Worm (Caenorhabditis elegans) whole organism, L1 larva: Measurements from ENCODE around the gene mec-17.
A peak's percentile ranks its signal among the peaks of the same experiment; 100 is the strongest.

ENCODE experiments used
- C04F5.9 ChIP-seq: sonication (generic microtip); optimal IDR thresholded peaks from 2 replicates; lab custom pipeline; 2016; ENCODE audit warnings: missing genetic modification characterization, missing compliant biosample characterization
- C16A3.4 ChIP-seq: fragments of 150-350 bp; optimal IDR thresholded peaks from 2 replicates; lab custom pipeline; 2014; ENCODE audit warnings: missing biosample characterization, missing genetic modification characterization
- aha-1 ChIP-seq: fragments of 150-350 bp; optimal IDR thresholded peaks from 2 replicates; lab custom pipeline; 2014; ENCODE audit warnings: missing biosample characterization, missing genetic modification characterization
- alr-1 ChIP-seq: fragments of 200-800 bp; sonication (Bioruptor generic); optimal IDR thresholded peaks from 2 replicates; lab custom pipeline; 2018; ENCODE audit warnings: borderline replicate concordance, mild to moderate bottlenecking, missing genetic modification characterization, missing compliant biosample characterization
- ama-1 ChIP-seq: fragments of 150-350 bp; optimal IDR thresholded peaks from 2 replicates; lab custom pipeline; 2014
- blmp-1 ChIP-seq: fragments of 150-350 bp; optimal IDR thresholded peaks from 2 replicates; lab custom pipeline; 2014; ENCODE audit warnings: missing biosample characterization, missing genetic modification characterization
- ceh-63 ChIP-seq: fragments of 200-800 bp; sonication (Bioruptor generic); optimal IDR thresholded peaks from 2 replicates; lab custom pipeline; 2018; ENCODE audit warnings: mild to moderate bottlenecking, missing genetic modification characterization, missing compliant biosample characterization
- ceh-8 ChIP-seq: fragments of 200-800 bp; sonication (Bioruptor generic); optimal IDR thresholded peaks from 2 replicates; lab custom pipeline; 2018; ENCODE audit warnings: mild to moderate bottlenecking, missing genetic modification characterization, moderate library complexity, missing compliant biosample characterization
- ceh-82 ChIP-seq, 3 experiments: fragments of 150-350 bp in 1 of 3; sonication (generic microtip) in 2 of 3; optimal IDR thresholded peaks; 2 replicates each; lab custom pipeline; 2014 to 2017; ENCODE audit warnings: missing biosample characterization in 3 of 3, missing genetic modification characterization in 3 of 3
- ces-1 ChIP-seq: fragments of 150-350 bp; optimal IDR thresholded peaks from 2 replicates; lab custom pipeline; 2014; ENCODE audit warnings: missing biosample characterization, missing genetic modification reagents, missing genetic modification characterization
- efl-1 ChIP-seq, 4 experiments: fragments of 150-350 bp; optimal IDR thresholded peaks in 3 of 4; peaks in 1 of 4; 1 replicate in 1 of 4; 2 replicates in 3 of 4; lab custom pipeline; 2014; ENCODE audit warnings: missing biosample characterization in 2 of 4, missing genetic modification characterization in 2 of 4, missing genetic modification reagents in 2 of 4
- egl-27 ChIP-seq, 2 experiments: fragments of 150-350 bp in 1 of 2; sonication (generic microtip); optimal IDR thresholded peaks; 3 replicates each; lab custom pipeline; 2017 to 2018; ENCODE audit warnings: missing biosample characterization in 2 of 2, missing genetic modification characterization in 2 of 2, missing genetic modification reagents in 2 of 2
- elt-2 ChIP-seq: sonication (generic microtip); optimal IDR thresholded peaks from 2 replicates; lab custom pipeline; 2016; ENCODE audit warnings: missing genetic modification characterization, mild to moderate bottlenecking, inconsistent platforms, missing compliant biosample characterization, missing genetic modification reagents
- ets-5 ChIP-seq: fragments of 200-800 bp; sonication (Bioruptor generic); IDR thresholded peaks from 2 replicates; pipeline ENCODE4 v1.3.6; 2022; ENCODE audit warnings: missing genetic modification characterization, missing compliant biosample characterization
- fkh-10 ChIP-seq: sonication (generic microtip); optimal IDR thresholded peaks from 2 replicates; lab custom pipeline; 2017; ENCODE audit warnings: missing biosample characterization, missing genetic modification reagents, missing genetic modification characterization
- fkh-4 ChIP-seq: sonication (generic microtip); optimal IDR thresholded peaks from 2 replicates; lab custom pipeline; 2016; ENCODE audit warnings: missing compliant biosample characterization, missing genetic modification characterization, borderline replicate concordance
- fos-1 ChIP-seq: fragments of 150-350 bp; optimal IDR thresholded peaks from 2 replicates; lab custom pipeline; 2014; ENCODE audit warnings: missing biosample characterization, missing genetic modification characterization
- grh-1 ChIP-seq: fragments of 200-800 bp; sonication (Bioruptor generic); IDR thresholded peaks from 2 replicates; pipeline ENCODE4 v1.3.6; 2022; ENCODE audit warnings: missing genetic modification reagents, missing genetic modification characterization, missing compliant biosample characterization
- hlh-17 ChIP-seq: fragments of 200-800 bp; sonication (Bioruptor generic); optimal IDR thresholded peaks from 2 replicates; lab custom pipeline; 2018; ENCODE audit warnings: missing genetic modification characterization, mild to moderate bottlenecking, missing compliant biosample characterization, moderate library complexity, borderline replicate concordance
- hlh-4 ChIP-seq: sonication (generic microtip); optimal IDR thresholded peaks from 2 replicates; lab custom pipeline; 2016; ENCODE audit warnings: mild to moderate bottlenecking, missing genetic modification characterization, missing compliant biosample characterization
- irx-1 ChIP-seq: sonication (generic microtip); optimal IDR thresholded peaks from 2 replicates; lab custom pipeline; 2016; ENCODE audit warnings: missing genetic modification characterization, missing compliant biosample characterization
- lin-14 ChIP-seq: fragments of 200-800 bp; sonication (Bioruptor generic); optimal IDR thresholded peaks from 2 replicates; lab custom pipeline; 2018; ENCODE audit warnings: mild to moderate bottlenecking, missing genetic modification characterization, moderate library complexity, missing compliant biosample characterization
- lin-15B ChIP-seq: fragments of 150-350 bp; sonication (generic microtip); optimal IDR thresholded peaks from 3 replicates; lab custom pipeline; 2014; ENCODE audit warnings: missing biosample characterization, missing genetic modification characterization
- lin-35 ChIP-seq, 2 experiments: fragments of 150-350 bp; optimal IDR thresholded peaks; 2 replicates each; lab custom pipeline; 2014; ENCODE audit warnings: missing biosample characterization in 2 of 2, missing genetic modification characterization in 2 of 2, missing genetic modification reagents in 2 of 2
- lir-3 ChIP-seq: sonication (generic microtip); optimal IDR thresholded peaks from 2 replicates; lab custom pipeline; 2016; ENCODE audit warnings: mild to moderate bottlenecking, missing genetic modification characterization, moderate library complexity, missing compliant biosample characterization; ENCODE audit not compliant: poor library complexity
- mab-9 ChIP-seq: fragments of 200-800 bp; sonication (Bioruptor generic); IDR thresholded peaks from 2 replicates; pipeline ENCODE4 v1.3.6; 2022; ENCODE audit warnings: missing genetic modification reagents, missing genetic modification characterization, missing compliant biosample characterization
- mep-1 ChIP-seq: fragments of 150-350 bp; optimal IDR thresholded peaks from 2 replicates; lab custom pipeline; 2014; ENCODE audit warnings: missing biosample characterization, missing genetic modification characterization
- nhr-11 ChIP-seq: fragments of 150-350 bp; optimal IDR thresholded peaks from 2 replicates; lab custom pipeline; 2014; ENCODE audit warnings: missing biosample characterization, missing genetic modification characterization
- nhr-12 ChIP-seq: sonication (generic microtip); optimal IDR thresholded peaks from 2 replicates; lab custom pipeline; 2017; ENCODE audit warnings: missing biosample characterization, missing genetic modification characterization
- nhr-20 ChIP-seq: sonication (generic microtip); optimal IDR thresholded peaks from 2 replicates; lab custom pipeline; 2016; ENCODE audit warnings: mild to moderate bottlenecking, missing genetic modification characterization, missing compliant biosample characterization
- nhr-28 ChIP-seq: fragments of 150-350 bp; optimal IDR thresholded peaks from 2 replicates; lab custom pipeline; 2014; ENCODE audit warnings: missing biosample characterization, missing genetic modification characterization
- nhr-90 ChIP-seq: sonication (generic microtip); optimal IDR thresholded peaks from 2 replicates; lab custom pipeline; 2016; ENCODE audit warnings: mild to moderate bottlenecking, missing genetic modification characterization, missing compliant biosample characterization; ENCODE audit not compliant: poor library complexity
- pax-3 ChIP-seq: fragments of 200-800 bp; sonication (Bioruptor generic); optimal IDR thresholded peaks from 2 replicates; lab custom pipeline; 2018; ENCODE audit warnings: mild to moderate bottlenecking, missing genetic modification characterization, moderate library complexity, missing compliant biosample characterization
- snpc-4 ChIP-seq: fragments of 150-350 bp; optimal IDR thresholded peaks from 2 replicates; lab custom pipeline; 2014; ENCODE audit warnings: missing biosample characterization, missing genetic modification characterization
- snu-23 ChIP-seq: sonication (generic microtip); optimal IDR thresholded peaks from 2 replicates; lab custom pipeline; 2016; ENCODE audit warnings: missing genetic modification characterization, missing compliant biosample characterization
- sox-4 ChIP-seq: sonication (generic microtip); optimal IDR thresholded peaks from 2 replicates; lab custom pipeline; 2016; ENCODE audit warnings: missing genetic modification characterization, missing compliant biosample characterization
- sup-37 ChIP-seq: fragments of 200-800 bp; sonication (Bioruptor generic); optimal IDR thresholded peaks from 2 replicates; lab custom pipeline; 2018; ENCODE audit warnings: mild to moderate bottlenecking, missing genetic modification characterization, missing compliant biosample characterization
- unc-130 ChIP-seq: fragments of 150-350 bp; optimal IDR thresholded peaks from 2 replicates; lab custom pipeline; 2017; ENCODE audit warnings: missing biosample characterization, missing genetic modification characterization, inconsistent platforms
- unc-98 ChIP-seq: fragments of 200-800 bp; sonication (Bioruptor generic); IDR thresholded peaks from 2 replicates; pipeline ENCODE4 v1.3.6; 2022; ENCODE audit warnings: missing genetic modification characterization, missing compliant biosample characterization
- vab-15 ChIP-seq: sonication (generic microtip); optimal IDR thresholded peaks from 2 replicates; lab custom pipeline; 2017; ENCODE audit warnings: missing genotype, mild to moderate bottlenecking, missing genetic modification characterization, missing compliant biosample characterization
- xbp-1 ChIP-seq: sonication (generic microtip); optimal IDR thresholded peaks from 2 replicates; lab custom pipeline; 2016; ENCODE audit warnings: missing genetic modification characterization, missing compliant biosample characterization
- zag-1 ChIP-seq: fragments of 150-350 bp; optimal IDR thresholded peaks from 2 replicates; lab custom pipeline; 2014; ENCODE audit warnings: missing biosample characterization, missing genetic modification characterization
- zip-4 ChIP-seq: fragments of 200-800 bp; sonication (Bioruptor generic); optimal IDR thresholded peaks from 2 replicates; lab custom pipeline; 2018; ENCODE audit warnings: mild to moderate bottlenecking, missing genetic modification characterization, moderate library complexity, missing compliant biosample characterization

The mec-17 gene

ce11 chrIV:8032135-8032915 lies 45.3 kb upstream of the mec-17 start (continued):
- TF ChIP-seq lin-35 (GFP tag; optimal IDR thresholded peaks at IDR 0.05; lab: Kevin White, UChicago) (no peak), aha-1 (no peak), hlh-17 (GFP tag; lab: Kevin White, UChicago) (no peak), blmp-1 (peak; percentile 5), grh-1 (GFP tag; lab: Robert Waterston, UW) (no peak), pax-3 (no peak), hlh-4 (tag; lab: Kevin White, UChicago) (no peak)

ce11 chrIV:8030099-8030498 lies 43.1 kb upstream of the mec-17 start:
- TF ChIP-seq ama-1 (lab: Kevin White, UChicago) (no peak), lin-14 (GFP tag; lab: Kevin White, UChicago) (peak; percentile 11), elt-2 (tag; lab: Kevin White, UChicago) (peak; percentile 88), efl-1 (optimal IDR thresholded peaks at IDR 0.05; lab: Kevin White, UChicago) (no peak), efl-1 (GFP tag; optimal IDR thresholded peaks at IDR 0.05 in 1 of 2; lab: Kevin White, UChicago) (peak in 1 of 2 experiments; percentile 53)

ce11 chrIV:8029413-8029812 lies 42.4 kb upstream of the mec-17 start, which contains the start of gene nhr-31:
TSS of gene nhr-31 (minus strand) at chrIV:8029513.
- peak; percentile 46 for TF ChIP-seq blmp-1
- no peak for TF ChIP-seq snpc-4

- TF ChIP-seq sup-37 (GFP tag; lab: Kevin White, UChicago) (no peak), C16A3.4 (peak; percentile 64), fkh-4 (no peak), ama-1 (lab: Kevin White, UChicago) (no peak), grh-1 (GFP tag; lab: Robert Waterston, UW) (peak; percentile 80), mep-1 (peak; percentile 78), fos-1 (tag; lab: Kevin White, UChicago) (no peak), vab-15 (tag; lab: Kevin White, UChicago) (no peak), sox-4 (tag; lab: Kevin White, UChicago) (no peak), hlh-4 (tag; lab: Kevin White, UChicago) (no peak), fkh-10 (no peak), snu-23 (GFP tag; lab: Kevin White, UChicago) (peak; percentile 89), ets-5 (GFP tag; lab: Robert Waterston, UW) (no peak), elt-2 (tag; lab: Kevin White, UChicago) (peak; percentile 83), aha-1 (no peak), nhr-20 (tag; lab: Kevin White, UChicago) (peak; percentile 99), irx-1 (tag; lab: Kevin White, UChicago) (peak; percentile 56), unc-130 (peak; percentile 76), ceh-63 (GFP tag; lab: Kevin White, UChicago) (no peak), egl-27 (tag; optimal IDR thresholded peaks at IDR 0.05; lab: Kevin White, UChicago) (no peak), nhr-28 (no peak), lin-15B (no peak), alr-1 (tag; lab: Kevin White, UChicago) (no peak), lir-3 (tag; lab: Kevin White, UChicago) (peak; percentile 32), C04F5.9 (tag; lab: Kevin White, UChicago) (no peak), nhr-90 (tag; lab: Kevin White, UChicago) (peak; percentile 95), zip-4 (no peak), unc-98 (no peak), lin-35 (GFP tag; optimal IDR thresholded peaks at IDR 0.05; lab: Kevin White, UChicago) (peak in 1 of 2 experiments; percentile 86), ceh-8 (GFP tag; lab: Kevin White, UChicago) (no peak), zag-1 (tag; lab: Kevin White, UChicago) (no peak), ces-1 (GFP tag; lab: Kevin White, UChicago) (no peak), xbp-1 (tag; lab: Kevin White, UChicago) (peak; percentile 38), nhr-12 (no peak), nhr-11 (tag; lab: Kevin White, UChicago) (no peak), ceh-82 (tag; optimal IDR thresholded peaks at IDR 0.05; lab: Kevin White, UChicago) (peak in 1 of 3 experiments; percentile 1), snpc-4 (no peak), mab-9 (GFP tag; lab: Robert Waterston, UW) (no peak)
These were observed 41.4 kb upstream of the mec-17 start for ce11 chrIV:8028372-8028771.
